Fruit fly (Drosophila melanogaster): ENCODE measurements around the gene Ret.

DNA sequence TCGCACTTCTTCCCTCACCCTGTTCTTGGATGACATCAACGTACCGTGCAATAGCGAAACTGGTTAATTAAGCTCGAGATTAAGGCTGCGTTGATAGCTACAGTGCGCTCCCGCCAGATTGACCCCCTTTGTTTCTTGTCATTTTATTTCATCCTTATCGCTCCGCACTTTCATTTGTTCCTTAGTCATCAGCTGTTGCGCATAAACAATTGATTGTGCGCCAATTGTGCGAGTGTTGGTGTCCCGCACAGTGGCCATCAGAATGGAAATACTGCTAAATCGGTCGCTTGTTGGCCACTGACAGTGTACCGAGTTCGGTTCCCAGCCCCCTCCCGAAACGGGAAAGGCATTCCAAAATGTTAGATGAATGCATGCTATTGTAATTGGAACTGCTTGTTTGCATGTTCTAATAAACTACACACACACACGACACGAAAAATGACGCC, 21.1 kb upstream of the Ret start:
- no peak for TF ChIP-seq h (optimal IDR thresholded peaks at IDR 0.05)
- no peak for TF ChIP-seq Myc (optimal IDR thresholded peaks at IDR 0.05)
- TF ChIP-seq insv (optimal IDR thresholded peaks at IDR 0.05) = no peak

Measured in Kc167 (cell line).